Worm (Caenorhabditis elegans) whole organism, late embryonic: ENCODE results near the gene F33G12.3.

Experiments used
- ceh-48 ChIP-seq: sonication (generic microtip); optimal IDR thresholded peaks from 2 replicates; lab custom pipeline; 2016; ENCODE audit warnings: missing genetic modification characterization, inconsistent platforms, missing compliant biosample characterization
- hlh-15 ChIP-seq: sonication (generic microtip); optimal IDR thresholded peaks from 2 replicates; lab custom pipeline; 2016; ENCODE audit warnings: missing genetic modification characterization, missing compliant biosample characterization
- lim-6 ChIP-seq: sonication (generic microtip); optimal IDR thresholded peaks from 2 replicates; lab custom pipeline; 2016; ENCODE audit warnings: missing genetic modification characterization, missing compliant biosample characterization

ce11 chrII:5019389-5020108, 14.3 kb downstream of the F33G12.3 start:
- no peak for TF ChIP-seq lim-6 (tag; lab: Kevin White, UChicago)
- no peak for TF ChIP-seq hlh-15 (tag; lab: Kevin White, UChicago)
- TF ChIP-seq ceh-48, result no peak
